Worm (Caenorhabditis elegans) whole organism, L2 larva: ENCODE results near the gene F42F12.11.

Experiments used
- ama-1 ChIP-seq: fragments of 150-350 bp; optimal IDR thresholded peaks from 2 replicates; lab custom pipeline; 2018; ENCODE audit warnings: inconsistent platforms
- nhr-21 ChIP-seq: fragments of 150-350 bp; optimal IDR thresholded peaks from 2 replicates; lab custom pipeline; 2014; ENCODE audit warnings: missing biosample characterization, missing genetic modification characterization
- unc-55 ChIP-seq: fragments of 150-350 bp; sonication (generic microtip); optimal IDR thresholded peaks from 3 replicates; lab custom pipeline; 2014; ENCODE audit warnings: missing biosample characterization, missing genetic modification reagents, missing genetic modification characterization

- TF ChIP-seq unc-55 (GFP tag; lab: Kevin White, UChicago): no peak
- no peak for TF ChIP-seq nhr-21 (tag; lab: Kevin White, UChicago)
- no peak for TF ChIP-seq ama-1
Measured at ce11 chrX:12343279-12343678, 3.5 kb upstream of the F42F12.11 start, which contains the start of the genes nspc-9 and nspc-10.
